Worm (Caenorhabditis elegans) whole organism, young adult: ENCODE results near the gene R02F2.1.
A peak's percentile ranks its signal among the peaks of the same experiment; 100 is the strongest.

Experiments
- B0261.1 ChIP-seq: sonication (generic microtip); optimal IDR thresholded peaks from 2 replicates; lab custom pipeline; 2016; ENCODE audit warnings: mild to moderate bottlenecking, missing genetic modification characterization, moderate library complexity, missing compliant biosample characterization
- B0336.3 ChIP-seq: fragments of 200-800 bp; sonication (Bioruptor generic); IDR thresholded peaks from 2 replicates; pipeline ENCODE4 v1.3.6; 2022; ENCODE audit warnings: missing genetic modification characterization, missing compliant biosample characterization
- F37B4.10 ChIP-seq: fragments of 200-800 bp; sonication (Bioruptor generic); IDR thresholded peaks from 2 replicates; pipeline ENCODE4 v1.3.6; 2022; ENCODE audit warnings: missing genetic modification characterization, missing compliant biosample characterization
- F39B2.1 ChIP-seq: fragments of 200-800 bp; sonication (Bioruptor generic); IDR thresholded peaks from 2 replicates; pipeline ENCODE4 v1.3.6; 2022; ENCODE audit warnings: missing genetic modification reagents, missing genetic modification characterization, missing compliant biosample characterization
- K11D2.4 ChIP-seq: fragments of 200-800 bp; sonication (Bioruptor generic); IDR thresholded peaks from 2 replicates; pipeline ENCODE4 v1.3.6; 2022; ENCODE audit warnings: missing genetic modification reagents, missing genetic modification characterization, missing compliant biosample characterization
- Y53F4B.3 ChIP-seq: fragments of 200-800 bp; sonication (Bioruptor generic); IDR thresholded peaks from 2 replicates; pipeline ENCODE4 v1.3.6; 2022; ENCODE audit warnings: missing genetic modification reagents, missing genetic modification characterization, missing compliant biosample characterization
- Y56A3A.18 ChIP-seq: fragments of 200-800 bp; sonication (Bioruptor generic); IDR thresholded peaks from 2 replicates; pipeline ENCODE4 v1.3.6; 2022; ENCODE audit warnings: missing genetic modification reagents, missing genetic modification characterization, missing compliant biosample characterization
- ZK185.1 ChIP-seq: sonication (generic microtip); optimal IDR thresholded peaks from 2 replicates; lab custom pipeline; 2016; ENCODE audit warnings: mild to moderate bottlenecking, missing genetic modification characterization, missing compliant biosample characterization; ENCODE audit not compliant: poor library complexity, severe bottlenecking
- ama-1 ChIP-seq, 3 experiments: fragments of 150-350 bp in 1 of 3; sonication (generic microtip) in 2 of 3; optimal IDR thresholded peaks; 2 replicates each; lab custom pipeline; 2014 to 2018; ENCODE audit warnings: missing biosample characterization in 2 of 3, missing genetic modification characterization in 2 of 3, missing genetic modification reagents in 2 of 3
- aptf-3 ChIP-seq: fragments of 200-800 bp; sonication (Bioruptor generic); IDR thresholded peaks from 2 replicates; pipeline ENCODE4 v1.3.6; 2022; ENCODE audit warnings: missing genetic modification characterization, missing compliant biosample characterization
- atf-7 ChIP-seq: sonication (generic microtip); optimal IDR thresholded peaks from 2 replicates; lab custom pipeline; 2017; ENCODE audit warnings: mild to moderate bottlenecking, missing genetic modification characterization, missing compliant biosample characterization
- attf-3 ChIP-seq: fragments of 200-800 bp; sonication (Bioruptor generic); conservative IDR thresholded peaks from 2 replicates; pipeline ENCODE4 v1.3.6; 2022; ENCODE audit warnings: missing genetic modification reagents, missing genetic modification characterization, missing compliant biosample characterization
- bed-2 ChIP-seq: fragments of 200-800 bp; sonication (Bioruptor generic); IDR thresholded peaks from 2 replicates; pipeline ENCODE4 v1.3.6; 2022; ENCODE audit warnings: missing genetic modification reagents, missing genetic modification characterization, missing compliant biosample characterization
- cebp-1 ChIP-seq, 2 experiments: fragments of 200-800 bp in 1 of 2; sonication (Bioruptor generic) in 1 of 2; sonication (generic microtip) in 1 of 2; IDR thresholded peaks in 1 of 2; optimal IDR thresholded peaks in 1 of 2; 2 replicates each; pipeline versions ENCODE4 v1.3.6 to Lab custom; 2017 to 2022; ENCODE audit warnings: missing compliant biosample characterization in 2 of 2, missing genetic modification characterization in 2 of 2, mild to moderate bottlenecking in 1 of 2, missing genetic modification reagents in 1 of 2, moderate library complexity in 1 of 2
- cebp-2 ChIP-seq: fragments of 200-800 bp; sonication (Bioruptor generic); IDR thresholded peaks from 2 replicates; pipeline ENCODE4 v1.3.6; 2022; ENCODE audit warnings: missing genetic modification characterization, missing compliant biosample characterization
- ceh-27 ChIP-seq: fragments of 200-800 bp; sonication (Bioruptor generic); optimal IDR thresholded peaks from 2 replicates; lab custom pipeline; 2018; ENCODE audit warnings: mild to moderate bottlenecking, missing genetic modification characterization, moderate library complexity, missing compliant biosample characterization
- ceh-40 ChIP-seq: fragments of 200-800 bp; sonication (Bioruptor generic); IDR thresholded peaks from 2 replicates; pipeline ENCODE4 v1.3.6; 2022; ENCODE audit warnings: missing genetic modification characterization, missing compliant biosample characterization
- ceh-79 ChIP-seq: sonication (generic microtip); optimal IDR thresholded peaks from 2 replicates; lab custom pipeline; 2017; ENCODE audit warnings: mild to moderate bottlenecking, missing genetic modification characterization, missing compliant biosample characterization
- dpl-1 ChIP-seq: fragments of 150-350 bp; optimal IDR thresholded peaks from 2 replicates; lab custom pipeline; 2014; ENCODE audit warnings: missing biosample characterization, missing genetic modification reagents, missing genetic modification characterization
- efl-1 ChIP-seq: fragments of 150-350 bp; optimal IDR thresholded peaks from 2 replicates; lab custom pipeline; 2014; ENCODE audit warnings: missing biosample characterization, missing genetic modification reagents, missing genetic modification characterization
- egl-18 ChIP-seq: fragments of 200-800 bp; sonication (Bioruptor generic); IDR thresholded peaks from 2 replicates; pipeline ENCODE4 v1.3.6; 2022; ENCODE audit warnings: missing genetic modification reagents, missing genetic modification characterization, missing compliant biosample characterization
- fkh-3 ChIP-seq: sonication (generic microtip); optimal IDR thresholded peaks from 2 replicates; lab custom pipeline; 2016; ENCODE audit warnings: mild to moderate bottlenecking, missing genetic modification characterization, missing compliant biosample characterization
- gei-17 ChIP-seq: fragments of 200-800 bp; sonication (Bioruptor generic); optimal IDR thresholded peaks from 2 replicates; lab custom pipeline; 2018; ENCODE audit warnings: mild to moderate bottlenecking, missing genetic modification characterization, missing compliant biosample characterization
- lin-26 ChIP-seq: fragments of 200-800 bp; sonication (Bioruptor generic); IDR thresholded peaks from 2 replicates; pipeline ENCODE4 v1.3.6; 2022; ENCODE audit warnings: missing genetic modification reagents, missing genetic modification characterization, missing compliant biosample characterization
- lin-40 ChIP-seq: sonication (generic microtip); optimal IDR thresholded peaks from 2 replicates; lab custom pipeline; 2016; ENCODE audit warnings: missing genetic modification characterization, mild to moderate bottlenecking, missing compliant biosample characterization, missing genotype, missing genetic modification reagents
- madf-10 ChIP-seq: sonication (generic microtip); optimal IDR thresholded peaks from 2 replicates; lab custom pipeline; 2016; ENCODE audit warnings: mild to moderate bottlenecking, missing genetic modification characterization, missing compliant biosample characterization
- madf-3 ChIP-seq: fragments of 200-800 bp; sonication (Bioruptor generic); IDR thresholded peaks from 2 replicates; pipeline ENCODE4 v1.3.6; 2022; ENCODE audit warnings: missing genetic modification reagents, missing genetic modification characterization, missing compliant biosample characterization
- mcd-1 ChIP-seq: fragments of 200-800 bp; sonication (Bioruptor generic); IDR thresholded peaks from 2 replicates; pipeline ENCODE4 v1.3.6; 2022; ENCODE audit warnings: missing genetic modification reagents, missing genetic modification characterization, missing compliant biosample characterization
- mel-28 ChIP-seq: sonication (generic microtip); optimal IDR thresholded peaks from 2 replicates; lab custom pipeline; 2016; ENCODE audit warnings: borderline replicate concordance, mild to moderate bottlenecking, missing genetic modification characterization, missing compliant biosample characterization
- nhr-80 ChIP-seq: sonication (generic microtip); optimal IDR thresholded peaks from 2 replicates; lab custom pipeline; 2016; ENCODE audit warnings: missing genetic modification characterization, missing compliant biosample characterization
- nhr-90 ChIP-seq: sonication (generic microtip); optimal IDR thresholded peaks from 2 replicates; lab custom pipeline; 2016; ENCODE audit warnings: missing genotype, mild to moderate bottlenecking, missing genetic modification characterization, missing compliant biosample characterization
- pha-4 ChIP-seq: fragments of 150-350 bp; sonication (generic microtip); optimal IDR thresholded peaks from 2 replicates; lab custom pipeline; 2014; ENCODE audit warnings: missing biosample characterization, missing genetic modification reagents, missing genetic modification characterization
- repo-1 ChIP-seq: sonication (generic microtip); optimal IDR thresholded peaks from 2 replicates; lab custom pipeline; 2017; ENCODE audit warnings: mild to moderate bottlenecking, missing genetic modification characterization, missing compliant biosample characterization
- tbp1 ChIP-seq: fragments of 200-800 bp; sonication (Bioruptor generic); optimal IDR thresholded peaks from 2 replicates; lab custom pipeline; 2018; ENCODE audit warnings: mild to moderate bottlenecking, missing genetic modification characterization, missing compliant biosample characterization
- tbx-9 ChIP-seq: sonication (generic microtip); optimal IDR thresholded peaks from 2 replicates; lab custom pipeline; 2016; ENCODE audit warnings: borderline replicate concordance, missing genetic modification characterization, inconsistent platforms, missing compliant biosample characterization
- tlf-1 ChIP-seq: fragments of 200-800 bp; sonication (Bioruptor generic); optimal IDR thresholded peaks from 2 replicates; lab custom pipeline; 2018; ENCODE audit warnings: mild to moderate bottlenecking, missing genetic modification characterization, missing compliant biosample characterization
- xnd-1 ChIP-seq: sonication (generic microtip); optimal IDR thresholded peaks from 2 replicates; lab custom pipeline; 2016; ENCODE audit warnings: missing genotype, missing genetic modification reagents, missing genetic modification characterization, missing compliant biosample characterization
- ztf-25 ChIP-seq: fragments of 200-800 bp; sonication (Bioruptor generic); IDR thresholded peaks from 2 replicates; pipeline ENCODE4 v1.3.6; 2022; ENCODE audit warnings: missing genetic modification reagents, missing genetic modification characterization, missing compliant biosample characterization
- ztf-26 ChIP-seq: sonication (generic microtip); optimal IDR thresholded peaks from 2 replicates; lab custom pipeline; 2017; ENCODE audit warnings: missing genetic modification characterization, missing compliant biosample characterization

The R02F2.1 gene

ce11 chrIII:5501358-5502287, at the start of gene R02F2.1:
Gene R02F2.1, plus strand, starts transcription at chrIII:5501885.
- TF ChIP-seq Y53F4B.3 (GFP tag; lab: Robert Waterston, UW), result no peak
- TF ChIP-seq tbp1 (GFP tag; lab: Kevin White, UChicago), result peak; percentile 25
- no peak for TF ChIP-seq ztf-25 (GFP tag; lab: Robert Waterston, UW)
- TF ChIP-seq F39B2.1 (GFP tag; lab: Robert Waterston, UW), result no peak
- no peak for TF ChIP-seq dpl-1 (GFP tag; lab: Kevin White, UChicago)
- no peak for TF ChIP-seq mel-28 (tag; lab: Kevin White, UChicago)
- no peak for TF ChIP-seq pha-4 (tag; lab: Kevin White, UChicago)
- TF ChIP-seq madf-10 (tag; lab: Kevin White, UChicago), result no peak
- 0 out of 2 replicates have a peak, but pooled peaks have one; percentile 23 for TF ChIP-seq madf-3
- no peak for TF ChIP-seq B0261.1
- 0 out of 2 replicates have a peak, but pooled peaks have one; percentile 26 for TF ChIP-seq cebp-1 (GFP tag; IDR thresholded peaks at IDR 0.05; lab: Robert Waterston, UW)
- peak; percentile 67 for TF ChIP-seq cebp-1 (tag; optimal IDR thresholded peaks at IDR 0.05; lab: Kevin White, UChicago)
- no peak for TF ChIP-seq aptf-3 (GFP tag; lab: Robert Waterston, UW)
- TF ChIP-seq tlf-1, result peak; percentile 45
- peak; percentile 62 for TF ChIP-seq ama-1 (optimal IDR thresholded peaks at IDR 0.05; lab: Kevin White, UChicago)
- TF ChIP-seq ama-1 (GFP tag; optimal IDR thresholded peaks at IDR 0.05; lab: Kevin White, UChicago), result no peak
- peak; percentile 30 for TF ChIP-seq gei-17
- no peak for TF ChIP-seq ZK185.1 (tag; lab: Kevin White, UChicago)
- TF ChIP-seq Y56A3A.18 (GFP tag; lab: Robert Waterston, UW), result no peak
- peak; percentile 66; the same call in 1 of the 2 replicates for TF ChIP-seq lin-26
- TF ChIP-seq ztf-26, result peak; percentile 39
- TF ChIP-seq egl-18 (GFP tag; lab: Robert Waterston, UW), result no peak
- TF ChIP-seq nhr-90 (tag; lab: Kevin White, UChicago), result no peak
- no peak for TF ChIP-seq K11D2.4 (GFP tag; lab: Robert Waterston, UW)
- peak; percentile 18 for TF ChIP-seq nhr-80 (tag; lab: Kevin White, UChicago)
- TF ChIP-seq, all 124 proteins: peak for 9

- TF ChIP-seq egl-18 (GFP tag; lab: Robert Waterston, UW) (no peak), F37B4.10 (GFP tag; lab: Robert Waterston, UW) (no peak), mcd-1 (GFP tag; lab: Robert Waterston, UW) (0 out of 2 replicates have a peak, but pooled peaks have one; percentile 16), B0336.3 (GFP tag; lab: Robert Waterston, UW) (0 out of 2 replicates have a peak, but pooled peaks have one; percentile 18), ceh-40 (GFP tag; lab: Robert Waterston, UW) (no peak), fkh-3 (tag; lab: Kevin White, UChicago) (no peak), xnd-1 (tag; lab: Kevin White, UChicago) (no peak), bed-2 (GFP tag; lab: Robert Waterston, UW) (no peak), repo-1 (tag; lab: Kevin White, UChicago) (peak; percentile 19), tbx-9 (tag; lab: Kevin White, UChicago) (no peak), ceh-27 (GFP tag; lab: Kevin White, UChicago) (no peak), ceh-79 (no peak), cebp-2 (no peak), efl-1 (no peak), gei-17 (no peak), ZK185.1 (tag; lab: Kevin White, UChicago) (no peak), lin-26 (no peak), ztf-26 (no peak), lin-40 (tag; lab: Kevin White, UChicago) (no peak), atf-7 (tag; lab: Kevin White, UChicago) (no peak), attf-3 (GFP tag; lab: Robert Waterston, UW) (no peak)
Measured at ce11 chrIII:5453290-5453689, 48.4 kb upstream of the R02F2.1 start, which contains the start of gene F48E8.4. Gene F48E8.4, plus strand, starts transcription at chrIII:5453590.
